Fruit fly (Drosophila melanogaster): ENCODE results near the gene CG10298.
A peak's percentile ranks its signal among the peaks of the same experiment; 100 is the strongest.

The CG10298 gene

dm6 chr3R:6351181-6351580 is 8.4 kb downstream of the CG10298 start:
- TF ChIP-seq Hr78 (GFP tag; optimal IDR thresholded peaks at IDR 0.05) (no peak), br (GFP tag; optimal IDR thresholded peaks at IDR 0.05) (no peak), tai (GFP tag; optimal IDR thresholded peaks at IDR 0.05) (no peak), OdsH (GFP tag; optimal IDR thresholded peaks at IDR 0.05) (no peak), HLH106 (tag; optimal IDR thresholded peaks at IDR 0.05) (no peak), CG9705 (GFP tag; optimal IDR thresholded peaks at IDR 0.05) (no peak), Mio (GFP tag; optimal IDR thresholded peaks at IDR 0.05) (no peak), Dif (GFP tag; optimal IDR thresholded peaks at IDR 0.05; ENCODE audit: partially characterized antibody) (no peak), ey (GFP tag; optimal IDR thresholded peaks at IDR 0.05) (no peak), Sp1 (GFP tag; optimal IDR thresholded peaks at IDR 0.05) (no peak), Myc (optimal IDR thresholded peaks at IDR 0.05) (no peak), pan (optimal IDR thresholded peaks at IDR 0.05) (no peak), CrebA (GFP tag; optimal IDR thresholded peaks at IDR 0.05; ENCODE audit: borderline replicate concordance) (no peak), Jra (GFP tag; optimal IDR thresholded peaks at IDR 0.05) (no peak), fru (GFP tag; optimal IDR thresholded peaks at IDR 0.05) (no peak), Hnf4 (GFP tag; optimal IDR thresholded peaks at IDR 0.05) (no peak), jim (GFP tag; optimal IDR thresholded peaks at IDR 0.05) (no peak), lola (GFP tag; optimal IDR thresholded peaks at IDR 0.05) (no peak), sv (GFP tag; optimal IDR thresholded peaks at IDR 0.05) (no peak)

dm6 chr3R:6351696-6352378 is 9.0 kb downstream of the CG10298 start:
- TF ChIP-seq Mio (GFP tag; optimal IDR thresholded peaks at IDR 0.05) = no peak
- no peak for TF ChIP-seq woc (GFP tag; optimal IDR thresholded peaks at IDR 0.05)
- TF ChIP-seq pan (optimal IDR thresholded peaks at IDR 0.05) = no peak
- TF ChIP-seq GATAd (GFP tag; optimal IDR thresholded peaks at IDR 0.05) = no peak
- TF ChIP-seq br (GFP tag; optimal IDR thresholded peaks at IDR 0.05) = no peak
- TF ChIP-seq tai (GFP tag; optimal IDR thresholded peaks at IDR 0.05) = no peak
- TF ChIP-seq HLH106 (tag; optimal IDR thresholded peaks at IDR 0.05) = peak; percentile 2
- peak; percentile 18 for TF ChIP-seq rgr (GFP tag; optimal IDR thresholded peaks at IDR 0.05)
- TF ChIP-seq Hr78 (GFP tag; optimal IDR thresholded peaks at IDR 0.05) = no peak
- no peak for TF ChIP-seq dsf (GFP tag; optimal IDR thresholded peaks at IDR 0.05; ENCODE audit: borderline replicate concordance)
- peak in 1 of 2 experiments; percentile 22 for TF ChIP-seq foxo (GFP tag; optimal IDR thresholded peaks at IDR 0.05)

- TF ChIP-seq Sp1 (GFP tag; optimal IDR thresholded peaks at IDR 0.05) = no peak
- no peak for TF ChIP-seq Hnf4 (GFP tag; optimal IDR thresholded peaks at IDR 0.05)
- no peak for TF ChIP-seq foxo (GFP tag; optimal IDR thresholded peaks at IDR 0.05)
- no peak for TF ChIP-seq sage (GFP tag; optimal IDR thresholded peaks at IDR 0.05)
- no peak for TF ChIP-seq ey (GFP tag; optimal IDR thresholded peaks at IDR 0.05)
These were observed 9.6 kb downstream of the CG10298 start for dm6 chr3R:6352436-6352835.

dm6 chr3R:6352893-6353623 is 10.3 kb downstream of the CG10298 start:
- TF ChIP-seq Sp1 (GFP tag; optimal IDR thresholded peaks at IDR 0.05) = no peak
- TF ChIP-seq foxo (GFP tag; optimal IDR thresholded peaks at IDR 0.05) = peak in 1 of 2 experiments; percentile 10
- no peak for TF ChIP-seq OdsH (GFP tag; optimal IDR thresholded peaks at IDR 0.05)
- no peak for TF ChIP-seq Dif (GFP tag; optimal IDR thresholded peaks at IDR 0.05; ENCODE audit: partially characterized antibody)
- TF ChIP-seq CG32264 (GFP tag; optimal IDR thresholded peaks at IDR 0.05) = no peak
- TF ChIP-seq Vsx2 (GFP tag; optimal IDR thresholded peaks at IDR 0.05; ENCODE audit: partially characterized antibody) = no peak
- TF ChIP-seq lola (GFP tag; optimal IDR thresholded peaks at IDR 0.05) = no peak
- no peak for TF ChIP-seq GATAd (GFP tag; optimal IDR thresholded peaks at IDR 0.05)
- peak; percentile 14 for TF ChIP-seq h (GFP tag; optimal IDR thresholded peaks at IDR 0.05)
- no peak for TF ChIP-seq CrebA (GFP tag; optimal IDR thresholded peaks at IDR 0.05; ENCODE audit: borderline replicate concordance)
- TF ChIP-seq sage (GFP tag; optimal IDR thresholded peaks at IDR 0.05) = no peak
- TF ChIP-seq Jra (GFP tag; optimal IDR thresholded peaks at IDR 0.05) = no peak
- no peak for TF ChIP-seq tai (GFP tag; optimal IDR thresholded peaks at IDR 0.05)
- peak; percentile 28 for TF ChIP-seq Rel (GFP tag; optimal IDR thresholded peaks at IDR 0.05)
- TF ChIP-seq Rel (tag; optimal IDR thresholded peaks at IDR 0.05) = peak; percentile 81
- TF ChIP-seq Dfd (GFP tag; optimal IDR thresholded peaks at IDR 0.05) = no peak
- no peak for TF ChIP-seq woc (GFP tag; optimal IDR thresholded peaks at IDR 0.05)
- no peak for TF ChIP-seq brk (GFP tag; optimal IDR thresholded peaks at IDR 0.05)
- TF ChIP-seq Hnf4 (GFP tag; optimal IDR thresholded peaks at IDR 0.05) = no peak
- TF ChIP-seq rgr (GFP tag; optimal IDR thresholded peaks at IDR 0.05) = no peak
- no peak for TF ChIP-seq dsf (GFP tag; optimal IDR thresholded peaks at IDR 0.05; ENCODE audit: borderline replicate concordance)
- no peak for TF ChIP-seq fru (GFP tag; optimal IDR thresholded peaks at IDR 0.05)
- TF ChIP-seq Myc (optimal IDR thresholded peaks at IDR 0.05) = no peak
- peak; percentile 9 for TF ChIP-seq br (GFP tag; optimal IDR thresholded peaks at IDR 0.05)
- no peak for TF ChIP-seq CG9705 (GFP tag; optimal IDR thresholded peaks at IDR 0.05)
- TF ChIP-seq HLH106 (tag; optimal IDR thresholded peaks at IDR 0.05) = peak; percentile 23
- TF ChIP-seq Hr83 (GFP tag; optimal IDR thresholded peaks at IDR 0.05; ENCODE audit: poor library complexity, severe bottlenecking) = peak; percentile 55
- no peak for TF ChIP-seq Mio (GFP tag; optimal IDR thresholded peaks at IDR 0.05)
- no peak for TF ChIP-seq sv (GFP tag; optimal IDR thresholded peaks at IDR 0.05)
- no peak for TF ChIP-seq jim (GFP tag; optimal IDR thresholded peaks at IDR 0.05)
- TF ChIP-seq Hr78 (GFP tag; optimal IDR thresholded peaks at IDR 0.05) = no peak
- no peak for TF ChIP-seq psq (GFP tag; optimal IDR thresholded peaks at IDR 0.05)
- TF ChIP-seq N (GFP tag; optimal IDR thresholded peaks at IDR 0.05) = no peak
- no peak for TF ChIP-seq usp (GFP tag; optimal IDR thresholded peaks at IDR 0.05)
- TF ChIP-seq Abd-B (GFP tag; optimal IDR thresholded peaks at IDR 0.05) = no peak
- TF ChIP-seq dmrt93B (GFP tag; optimal IDR thresholded peaks at IDR 0.05) = no peak
- no peak for TF ChIP-seq ey (GFP tag; optimal IDR thresholded peaks at IDR 0.05)
- no peak for TF ChIP-seq pan (optimal IDR thresholded peaks at IDR 0.05)
